Fruit fly (Drosophila melanogaster): ENCODE results near the gene RpS26.
A peak's percentile ranks its signal among the peaks of the same experiment; 100 is the strongest.

RpS26 gene

DNA sequence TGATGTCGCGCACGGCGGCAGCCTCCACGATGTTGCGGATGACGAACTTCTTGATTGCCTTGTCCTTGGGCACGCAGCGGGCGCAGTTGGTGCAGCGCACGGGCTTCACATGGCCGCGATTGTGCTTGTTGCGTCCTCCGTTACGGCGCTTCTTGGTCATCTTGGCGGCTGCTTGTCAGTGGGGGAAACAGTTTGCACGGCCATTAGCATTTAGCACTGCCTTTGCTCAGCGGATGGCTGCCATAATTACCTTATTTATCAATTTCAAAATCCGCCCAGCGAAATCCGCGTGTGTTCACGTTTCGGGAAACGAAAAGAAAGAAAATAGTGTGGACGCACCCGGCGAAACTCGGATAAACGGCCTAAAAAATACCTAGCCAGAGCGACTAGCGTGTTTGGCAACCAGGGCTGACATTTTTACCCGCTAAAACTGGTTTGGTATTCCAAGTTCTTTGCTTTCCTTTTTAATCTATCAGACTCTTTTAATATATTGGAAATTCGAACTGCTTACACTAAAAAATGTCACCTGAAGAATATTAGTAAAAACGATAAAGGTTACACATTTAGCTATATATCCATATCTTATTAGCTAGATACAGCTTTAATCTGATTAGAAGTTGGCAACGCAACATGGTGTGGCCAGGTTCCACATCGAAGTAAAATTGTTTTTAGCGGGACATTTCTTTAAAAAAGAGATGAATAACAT is at the start of gene RpS26:
Gene RpS26 (minus strand): TSS at position 375 of the 706 bp plus-strand sequence.
- no peak for TF ChIP-seq CG10669 (GFP tag; optimal IDR thresholded peaks at IDR 0.05)
- TF ChIP-seq lz (GFP tag; optimal IDR thresholded peaks at IDR 0.05): peak; percentile 57
- TF ChIP-seq vri (GFP tag; optimal IDR thresholded peaks at IDR 0.05): no peak
- TF ChIP-seq CG6854 (GFP tag; optimal IDR thresholded peaks at IDR 0.05): peak; percentile 48
- TF ChIP-seq Sox15 (GFP tag; optimal IDR thresholded peaks at IDR 0.05): peak; percentile 21
- TF ChIP-seq acj6 (GFP tag; optimal IDR thresholded peaks at IDR 0.05): peak; percentile 13
- TF ChIP-seq CG16779 (tag; optimal IDR thresholded peaks at IDR 0.05): no peak
- TF ChIP-seq CG11294 (GFP tag; IDR thresholded peaks at IDR 0.05): no peak
- peak; percentile 3 for TF ChIP-seq CG1621 (tag; optimal IDR thresholded peaks at IDR 0.05)
- peak; percentile 54 for TF ChIP-seq esn (GFP tag; optimal IDR thresholded peaks at IDR 0.05)
- TF ChIP-seq CG4318 (GFP tag; optimal IDR thresholded peaks at IDR 0.05): no peak
- TF ChIP-seq Eip78C (GFP tag): peak; percentile 82
- TF ChIP-seq Met (GFP tag; optimal IDR thresholded peaks at IDR 0.05): no peak
- no peak for TF ChIP-seq Ets21C (GFP tag; optimal IDR thresholded peaks at IDR 0.05)
- TF ChIP-seq Hr39 (GFP tag; optimal IDR thresholded peaks at IDR 0.05): no peak
- TF ChIP-seq Sox102F (GFP tag; optimal IDR thresholded peaks at IDR 0.05): no peak
- peak; percentile 0 for TF ChIP-seq CG6792 (GFP tag; optimal IDR thresholded peaks at IDR 0.05)
- TF ChIP-seq CG6163 (GFP tag; IDR thresholded peaks at IDR 0.05): peak; percentile 61; the same call in 2 of the 3 replicates
- no peak for TF ChIP-seq CG10631 (GFP tag; optimal IDR thresholded peaks at IDR 0.05)
- TF ChIP-seq CG31627 (GFP tag; optimal IDR thresholded peaks at IDR 0.05): peak; percentile 31
- no peak for TF ChIP-seq topi (GFP tag; optimal IDR thresholded peaks at IDR 0.05)
- peak; percentile 24 for TF ChIP-seq Ets96B (tag; optimal IDR thresholded peaks at IDR 0.05)
- TF ChIP-seq svp (GFP tag): no peak
- TF ChIP-seq Sox14 (GFP tag; optimal IDR thresholded peaks at IDR 0.05): peak; percentile 58
- TF ChIP-seq CG6808 (GFP tag; optimal IDR thresholded peaks at IDR 0.05): no peak
- TF ChIP-seq CG34406 (GFP tag; optimal IDR thresholded peaks at IDR 0.05): peak; percentile 25
- 0 out of 3 replicates have a peak, but pooled peaks have one; percentile 30 for TF ChIP-seq eg (GFP tag; IDR thresholded peaks at IDR 0.05)
- TF ChIP-seq cyc (GFP tag; optimal IDR thresholded peaks at IDR 0.05): peak; percentile 62
- peak; percentile 28 for TF ChIP-seq CG3032 (tag; optimal IDR thresholded peaks at IDR 0.05)

DNA sequence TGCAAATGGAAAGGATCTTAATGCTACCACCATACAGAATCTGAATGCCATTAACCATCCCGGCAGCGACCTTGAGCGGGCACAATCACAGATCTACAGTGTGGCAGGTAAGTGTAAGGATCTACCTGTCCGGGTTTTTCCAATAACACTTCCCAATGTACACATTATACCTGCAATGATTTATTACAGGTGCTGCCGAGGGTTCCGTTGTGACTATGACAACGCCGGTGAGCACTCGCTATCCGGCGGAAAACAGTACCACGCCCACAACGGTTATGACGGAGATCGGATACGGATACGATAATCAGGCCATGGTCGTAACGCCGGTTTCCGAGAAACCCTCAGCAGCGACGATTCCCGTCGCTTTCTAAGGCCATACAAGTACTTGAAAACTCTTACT is 43.8 kb upstream of the RpS26 start:
- TF ChIP-seq CG1621 (tag; optimal IDR thresholded peaks at IDR 0.05): no peak
- TF ChIP-seq Met (GFP tag; optimal IDR thresholded peaks at IDR 0.05): no peak
- TF ChIP-seq spab (GFP tag; optimal IDR thresholded peaks at IDR 0.05): no peak
- no peak for TF ChIP-seq ss (GFP tag; optimal IDR thresholded peaks at IDR 0.05)

DNA sequence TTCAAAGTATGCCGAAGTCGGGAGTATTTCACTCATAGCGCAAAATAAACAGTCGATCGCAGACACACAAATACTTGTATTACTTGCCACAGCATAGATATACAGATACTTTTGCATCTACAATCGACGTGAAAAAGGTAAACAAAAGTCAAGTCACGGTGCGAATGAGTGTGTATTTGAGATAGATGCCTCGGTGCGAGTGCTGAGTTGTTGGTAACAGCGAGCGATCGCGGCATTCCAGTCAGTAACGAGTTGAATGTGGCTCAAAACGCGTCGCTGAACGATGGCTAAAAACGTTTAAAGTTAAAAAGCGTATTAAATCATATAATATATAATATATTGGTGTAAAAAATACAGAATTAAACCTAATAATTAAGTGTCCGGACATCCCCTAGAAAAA is 42.1 kb upstream of the RpS26 start, which contains the start of gene grnd:
Gene grnd (plus strand): TSS at position 207 of the 400 bp plus-strand sequence.
- TF ChIP-seq CG6276 (GFP tag; optimal IDR thresholded peaks at IDR 0.05): no peak
- peak; percentile 84 for TF ChIP-seq fkh (GFP tag; optimal IDR thresholded peaks at IDR 0.05)
- no peak for TF ChIP-seq ss (GFP tag; optimal IDR thresholded peaks at IDR 0.05)
- TF ChIP-seq achi (GFP tag; optimal IDR thresholded peaks at IDR 0.05): no peak
- peak; percentile 17 for TF ChIP-seq Eip93F (GFP tag; optimal IDR thresholded peaks at IDR 0.05)
- TF ChIP-seq CG31627 (GFP tag; optimal IDR thresholded peaks at IDR 0.05): no peak
- no peak for TF ChIP-seq CG11762 (GFP tag; optimal IDR thresholded peaks at IDR 0.05; ENCODE audit: insufficient read depth)
- TF ChIP-seq CG8632 (GFP tag; optimal IDR thresholded peaks at IDR 0.05): no peak
- TF ChIP-seq CG6163 (GFP tag; IDR thresholded peaks at IDR 0.05): 0 out of 3 replicates have a peak, but pooled peaks have one; percentile 33
- peak; percentile 0 for TF ChIP-seq CG1621 (tag; optimal IDR thresholded peaks at IDR 0.05)
- TF ChIP-seq CG6792 (GFP tag; optimal IDR thresholded peaks at IDR 0.05): no peak
- TF ChIP-seq topi (GFP tag; optimal IDR thresholded peaks at IDR 0.05): no peak
- no peak for TF ChIP-seq Sox15 (GFP tag; optimal IDR thresholded peaks at IDR 0.05)
